Fruit fly (Drosophila melanogaster): Measurements from ENCODE around the gene plh.
A peak's percentile ranks its signal among the peaks of the same experiment; 100 is the strongest.

- TF ChIP-seq CG14655 (GFP tag; optimal IDR thresholded peaks at IDR 0.05) (no peak), CG13204 (GFP tag; optimal IDR thresholded peaks at IDR 0.05) (no peak), CG15710 (tag; optimal IDR thresholded peaks at IDR 0.05) (no peak), Pif1A (GFP tag; optimal IDR thresholded peaks at IDR 0.05) (no peak), CG34367 (tag; optimal IDR thresholded peaks at IDR 0.05) (no peak), rn (GFP tag; IDR thresholded peaks at IDR 0.05) (no peak), CG4496 (GFP tag; IDR thresholded peaks at IDR 0.05) (0 out of 3 replicates have a peak, but pooled peaks have one; percentile 18), CG8301 (tag; optimal IDR thresholded peaks at IDR 0.05) (no peak), fd96Ca (GFP tag; IDR thresholded peaks at IDR 0.05) (no peak), EcR (GFP tag; optimal IDR thresholded peaks at IDR 0.05) (no peak), CG8159 (tag; optimal IDR thresholded peaks at IDR 0.05) (no peak)
Observed at dm6 chr3R:4984688-4985087, 26.1 kb downstream of the plh start.
